Worm (Caenorhabditis elegans) whole organism, late embryonic: Measurements from ENCODE around the gene F11E6.6.

Experiments
- K02D7.2 ChIP-seq: sonication (generic microtip); optimal IDR thresholded peaks from 2 replicates; lab custom pipeline; 2017; ENCODE audit warnings: mild to moderate bottlenecking, missing genetic modification characterization, missing compliant biosample characterization
- ama-1 ChIP-seq: fragments of 150-350 bp; optimal IDR thresholded peaks from 2 replicates; lab custom pipeline; 2014
- ttx-3 ChIP-seq: sonication (generic microtip); optimal IDR thresholded peaks from 2 replicates; lab custom pipeline; 2016; ENCODE audit warnings: missing genetic modification reagents, missing genetic modification characterization, missing compliant biosample characterization
- unc-86 ChIP-seq: sonication (generic microtip); optimal IDR thresholded peaks from 2 replicates; lab custom pipeline; 2016; ENCODE audit warnings: missing genetic modification characterization, missing compliant biosample characterization

- TF ChIP-seq ama-1 (lab: Kevin White, UChicago): no peak
- no peak for TF ChIP-seq K02D7.2 (tag; lab: Kevin White, UChicago)
- no peak for TF ChIP-seq ttx-3
- no peak for TF ChIP-seq unc-86
Observed at ce11 chrIV:17473034-17473433, 7.2 kb upstream of the F11E6.6 start, which contains the start of gene gba-3.
